Fruit fly (Drosophila melanogaster) whole organism, prepupa: ENCODE data around the gene CG9592.

Source experiments
- CG11294 ChIP-seq: fragments of 200-800 bp; sonication (Bioruptor generic); IDR thresholded peaks from 2 replicates; pipeline ENCODE4 v1.3.6; 2022; ENCODE audit warnings: missing biosample characterization, missing genetic modification characterization
- CG11762 ChIP-seq: fragments of 200-800 bp; sonication (Bioruptor generic); optimal IDR thresholded peaks from 3 replicates; lab custom pipeline; 2016; ENCODE audit warnings: missing biosample characterization, missing genetic modification characterization; ENCODE audit not compliant: insufficient read depth
- Eip93F ChIP-seq: fragments of 200-800 bp; sonication (Bioruptor generic); optimal IDR thresholded peaks from 2 replicates; lab custom pipeline; 2016; ENCODE audit warnings: missing biosample characterization, mild to moderate bottlenecking, missing genetic modification characterization
- Lpt ChIP-seq: fragments of 200-800 bp; sonication (Bioruptor generic); optimal IDR thresholded peaks from 3 replicates; lab custom pipeline; 2016; ENCODE audit warnings: missing biosample characterization, missing genetic modification characterization
- svp ChIP-seq: fragments of 200-800 bp; sonication (Bioruptor generic); peaks from one replicate; lab custom pipeline; 2016; ENCODE audit warnings: missing biosample characterization, missing genetic modification characterization
- topi ChIP-seq: fragments of 200-800 bp; sonication (Bioruptor generic); optimal IDR thresholded peaks from 3 replicates; lab custom pipeline; 2016; ENCODE audit warnings: missing biosample characterization, missing genetic modification characterization

dm6 chr3L:14486611-14487350, 30.8 kb upstream of the CG9592 start:
- no peak for TF ChIP-seq Eip93F (GFP tag; lab: Kevin White, UChicago)
- peak; percentile 75 for TF ChIP-seq topi (GFP tag; lab: Kevin White, UChicago)
- TF ChIP-seq CG11762 (GFP tag; lab: Kevin White, UChicago): peak; percentile 77
- peak; percentile 40 for TF ChIP-seq Lpt
- TF ChIP-seq CG11294: 0 out of 2 replicates have a peak, but pooled peaks have one; percentile 15
- TF ChIP-seq svp (GFP tag; lab: Kevin White, UChicago): peak; percentile 88
